Worm (Caenorhabditis elegans): ENCODE data around the gene K02E2.6.

K02E2.6 gene

ce11 chrV:20387415-20387814, 7.1 kb downstream of the K02E2.6 start, which contains the start of gene F53H2.1:
F53H2.1 (plus strand) TSS chrV:20387715.
- TF ChIP-seq mep-1 (tag; optimal IDR thresholded peaks at IDR 0.05) (no peak), mls-2 (tag; optimal IDR thresholded peaks at IDR 0.05) (no peak), pha-4 (tag; optimal IDR thresholded peaks at IDR 0.05) (no peak), sem-2 (GFP tag; optimal IDR thresholded peaks at IDR 0.05) (no peak), lin-13 (tag; optimal IDR thresholded peaks at IDR 0.05) (no peak), mab-5 (tag; optimal IDR thresholded peaks at IDR 0.05) (no peak), tbx-8 (GFP tag; optimal IDR thresholded peaks at IDR 0.05) (no peak), drap-1 (GFP tag; optimal IDR thresholded peaks at IDR 0.05) (no peak), ceh-83 (GFP tag; optimal IDR thresholded peaks at IDR 0.05) (no peak)

- TF ChIP-seq lin-32 (GFP tag; optimal IDR thresholded peaks at IDR 0.05): no peak
- no peak for TF ChIP-seq sem-2 (GFP tag; optimal IDR thresholded peaks at IDR 0.05)
- TF ChIP-seq ham-2 (GFP tag; optimal IDR thresholded peaks at IDR 0.05): no peak
- TF ChIP-seq blmp-1 (tag; optimal IDR thresholded peaks at IDR 0.05): no peak
- TF ChIP-seq nhr-28 (tag; optimal IDR thresholded peaks at IDR 0.05): no peak
- no peak for TF ChIP-seq ceh-83 (GFP tag; optimal IDR thresholded peaks at IDR 0.05)
- no peak for TF ChIP-seq elt-3 (tag; optimal IDR thresholded peaks at IDR 0.05)
- TF ChIP-seq flh-1 (GFP tag; optimal IDR thresholded peaks at IDR 0.05): no peak
- no peak for TF ChIP-seq unc-120 (tag; optimal IDR thresholded peaks at IDR 0.05; ENCODE audit: poor library complexity, severe bottlenecking)
Observed at ce11 chrV:20393773-20394172, 13.4 kb downstream of the K02E2.6 start, which contains the start of gene cnc-7. cnc-7 (plus strand) TSS chrV:20394073.

ce11 chrV:20399532-20400068, 19.2 kb downstream of the K02E2.6 start:
- no peak for TF ChIP-seq pha-4 (tag; optimal IDR thresholded peaks at IDR 0.05)
- peak; percentile 19 for TF ChIP-seq drap-1 (GFP tag; optimal IDR thresholded peaks at IDR 0.05)

- no peak for TF ChIP-seq nhr-76 (tag; optimal IDR thresholded peaks at IDR 0.05)
Observed at ce11 chrV:20402842-20403241, 22.5 kb downstream of the K02E2.6 start.

ce11 chrV:20406817-20407216, 26.5 kb downstream of the K02E2.6 start:
- no peak for TF ChIP-seq lin-13 (tag; optimal IDR thresholded peaks at IDR 0.05)
- TF ChIP-seq snpc-4 (tag; optimal IDR thresholded peaks at IDR 0.05): no peak
- no peak for TF ChIP-seq lsy-2 (tag; optimal IDR thresholded peaks at IDR 0.05)
- TF ChIP-seq mab-5 (tag; optimal IDR thresholded peaks at IDR 0.05): no peak
- TF ChIP-seq unc-39 (tag; optimal IDR thresholded peaks at IDR 0.05): no peak
- TF ChIP-seq nhr-76 (tag; optimal IDR thresholded peaks at IDR 0.05): no peak
- TF ChIP-seq bed-3 (GFP tag; optimal IDR thresholded peaks at IDR 0.05): no peak
- no peak for TF ChIP-seq ces-1 (GFP tag; optimal IDR thresholded peaks at IDR 0.05)
- no peak for TF ChIP-seq mls-2 (tag; optimal IDR thresholded peaks at IDR 0.05)
- no peak for TF ChIP-seq nhr-12 (tag; optimal IDR thresholded peaks at IDR 0.05)
- TF ChIP-seq nhr-237 (tag; optimal IDR thresholded peaks at IDR 0.05): no peak
- TF ChIP-seq hlh-1 (tag; optimal IDR thresholded peaks at IDR 0.05): no peak
- no peak for TF ChIP-seq M03D4.4 (tag; optimal IDR thresholded peaks at IDR 0.05)
- no peak for TF ChIP-seq cnd-1 (tag; optimal IDR thresholded peaks at IDR 0.05)
- no peak for TF ChIP-seq unc-62 (GFP tag; optimal IDR thresholded peaks at IDR 0.05)
- no peak for TF ChIP-seq ham-2 (GFP tag; optimal IDR thresholded peaks at IDR 0.05)
- no peak for TF ChIP-seq ceh-43 (GFP tag; optimal IDR thresholded peaks at IDR 0.05)

ce11 chrV:20409016-20409415, 28.7 kb downstream of the K02E2.6 start:
- TF ChIP-seq nhr-12 (tag; optimal IDR thresholded peaks at IDR 0.05): no peak
- TF ChIP-seq ztf-11 (tag; optimal IDR thresholded peaks at IDR 0.05): no peak
- no peak for TF ChIP-seq unc-62 (GFP tag; optimal IDR thresholded peaks at IDR 0.05)
- no peak for TF ChIP-seq lin-32 (GFP tag; optimal IDR thresholded peaks at IDR 0.05)
- no peak for TF ChIP-seq ceh-83 (GFP tag; optimal IDR thresholded peaks at IDR 0.05)
- peak; percentile 76 for TF ChIP-seq hlh-1 (tag; optimal IDR thresholded peaks at IDR 0.05)

Data from whole organism, mixed stage, embryonic.